Worm (Caenorhabditis elegans) whole organism, L4 larva: Measurements from ENCODE around the gene sra-10.

Source experiments
- F26F4.8 ChIP-seq: fragments of 200-800 bp; sonication (Bioruptor generic); conservative IDR thresholded peaks from 2 replicates; pipeline ENCODE4 v1.3.6; 2022; ENCODE audit warnings: missing genetic modification characterization, missing compliant biosample characterization
- F49E8.2 ChIP-seq: sonication (generic microtip); optimal IDR thresholded peaks from 2 replicates; lab custom pipeline; 2016; ENCODE audit warnings: missing compliant biosample characterization, mild to moderate bottlenecking, missing genetic modification characterization, borderline replicate concordance
- R02D3.7 ChIP-seq: fragments of 150-350 bp; sonication (generic microtip); optimal IDR thresholded peaks from 3 replicates; lab custom pipeline; 2014; ENCODE audit warnings: missing biosample characterization, missing genetic modification characterization
- aha-1 ChIP-seq: fragments of 150-350 bp; peaks from one replicate; lab custom pipeline; 2014; ENCODE audit warnings: missing biosample characterization, missing genetic modification characterization
- ceh-62 ChIP-seq: sonication (generic microtip); optimal IDR thresholded peaks from 2 replicates; lab custom pipeline; 2017; ENCODE audit warnings: missing biosample characterization, missing genetic modification characterization
- ces-1 ChIP-seq: fragments of 150-350 bp; sonication (generic microtip); optimal IDR thresholded peaks from 4 replicates; lab custom pipeline; 2014; ENCODE audit warnings: missing biosample characterization, missing genetic modification reagents, missing genetic modification characterization
- cey-2 ChIP-seq: sonication (generic microtip); optimal IDR thresholded peaks from 3 replicates; lab custom pipeline; 2017; ENCODE audit warnings: missing genetic modification characterization, mild to moderate bottlenecking, missing compliant biosample characterization, antibody characterized with exemption, borderline replicate concordance; ENCODE audit not compliant: insufficient read depth
- daf-16 ChIP-seq, 3 experiments: sonication (generic microtip); optimal IDR thresholded peaks; 2 replicates each; lab custom pipeline; 2016 to 2017; ENCODE audit warnings: missing genetic modification characterization in 3 of 3, missing genetic modification reagents in 3 of 3, mild to moderate bottlenecking in 2 of 3, missing compliant biosample characterization in 2 of 3, missing biosample characterization in 1 of 3, moderate library complexity in 1 of 3
- daf-19 ChIP-seq: fragments of 200-800 bp; sonication (Bioruptor generic); conservative IDR thresholded peaks from 2 replicates; pipeline ENCODE4 v1.3.6; 2022; ENCODE audit warnings: missing genetic modification characterization, missing compliant biosample characterization
- dmd-6 ChIP-seq: fragments of 200-800 bp; sonication (Bioruptor generic); IDR thresholded peaks from 2 replicates; pipeline ENCODE4 v1.3.6; 2022; ENCODE audit warnings: missing genetic modification reagents, missing genetic modification characterization, missing compliant biosample characterization
- dve-1 ChIP-seq: sonication (generic microtip); optimal IDR thresholded peaks from 2 replicates; lab custom pipeline; 2017; ENCODE audit warnings: antibody characterized with exemption, mild to moderate bottlenecking, missing genetic modification characterization, missing compliant biosample characterization; ENCODE audit not compliant: insufficient read depth
- egl-43 ChIP-seq: fragments of 200-800 bp; sonication (Bioruptor generic); IDR thresholded peaks from 2 replicates; pipeline ENCODE4 v1.3.6; 2022; ENCODE audit warnings: missing genetic modification reagents, missing genetic modification characterization, missing compliant biosample characterization
- gei-8 ChIP-seq: fragments of 200-800 bp; sonication (Bioruptor generic); optimal IDR thresholded peaks from 2 replicates; lab custom pipeline; 2018; ENCODE audit warnings: mild to moderate bottlenecking, missing genetic modification characterization, missing compliant biosample characterization
- hif-1 ChIP-seq, 2 experiments: sonication (generic microtip); optimal IDR thresholded peaks; 2 replicates each; lab custom pipeline; 2016 to 2017; ENCODE audit warnings: missing compliant biosample characterization in 2 of 2, missing genetic modification characterization in 2 of 2, missing genetic modification reagents in 2 of 2, missing genotype in 2 of 2, mild to moderate bottlenecking in 1 of 2
- hlh-11 ChIP-seq: fragments of 200-800 bp; sonication (Bioruptor generic); optimal IDR thresholded peaks from 2 replicates; lab custom pipeline; 2018; ENCODE audit warnings: mild to moderate bottlenecking, missing genetic modification characterization, missing compliant biosample characterization
- hlh-30 ChIP-seq: sonication (generic microtip); optimal IDR thresholded peaks from 2 replicates; lab custom pipeline; 2017; ENCODE audit warnings: antibody characterized with exemption, mild to moderate bottlenecking, missing genetic modification characterization, missing compliant biosample characterization; ENCODE audit not compliant: insufficient read depth
- lin-13 ChIP-seq: fragments of 150-350 bp; optimal IDR thresholded peaks from 2 replicates; lab custom pipeline; 2014; ENCODE audit warnings: missing biosample characterization, missing genetic modification reagents, missing genetic modification characterization
- lin-15B ChIP-seq: fragments of 150-350 bp; sonication (generic microtip); optimal IDR thresholded peaks from 3 replicates; lab custom pipeline; 2014; ENCODE audit warnings: missing biosample characterization, missing genetic modification characterization
- lin-29 ChIP-seq: fragments of 200-800 bp; sonication (Bioruptor generic); IDR thresholded peaks from 2 replicates; pipeline ENCODE4 v1.3.6; 2022; ENCODE audit warnings: missing genetic modification reagents, missing genetic modification characterization, missing compliant biosample characterization
- lir-3 ChIP-seq: sonication (generic microtip); optimal IDR thresholded peaks from 2 replicates; lab custom pipeline; 2016; ENCODE audit warnings: mild to moderate bottlenecking, missing genetic modification characterization, missing compliant biosample characterization
- mdl-1 ChIP-seq, 2 experiments: fragments of 150-350 bp in 1 of 2; sonication (generic microtip) in 1 of 2; optimal IDR thresholded peaks; 2 replicates each; lab custom pipeline; 2014 to 2017; ENCODE audit warnings: missing biosample characterization in 2 of 2, missing genetic modification characterization in 2 of 2
- mxl-3 ChIP-seq: fragments of 200-800 bp; sonication (Bioruptor generic); optimal IDR thresholded peaks from 2 replicates; lab custom pipeline; 2018; ENCODE audit warnings: mild to moderate bottlenecking, missing genetic modification characterization, missing compliant biosample characterization
- nhr-25 ChIP-seq: sonication (generic microtip); optimal IDR thresholded peaks from 2 replicates; lab custom pipeline; 2017; ENCODE audit warnings: missing genetic modification characterization, mild to moderate bottlenecking, missing compliant biosample characterization, antibody characterized with exemption, moderate library complexity, borderline replicate concordance; ENCODE audit not compliant: insufficient read depth
- nhr-28 ChIP-seq: fragments of 150-350 bp; optimal IDR thresholded peaks from 2 replicates; lab custom pipeline; 2014; ENCODE audit warnings: missing biosample characterization, missing genetic modification characterization
- nhr-42 ChIP-seq: fragments of 200-800 bp; sonication (Bioruptor generic); IDR thresholded peaks from 2 replicates; pipeline ENCODE4 v1.3.6; 2022; ENCODE audit warnings: missing genetic modification characterization, missing compliant biosample characterization
- nhr-48 ChIP-seq: sonication (generic microtip); optimal IDR thresholded peaks from 2 replicates; lab custom pipeline; 2016; ENCODE audit warnings: mild to moderate bottlenecking, missing genetic modification characterization, missing compliant biosample characterization
- nhr-6 ChIP-seq: fragments of 150-350 bp; optimal IDR thresholded peaks from 2 replicates; lab custom pipeline; 2014; ENCODE audit warnings: missing biosample characterization, missing genetic modification characterization
- nhr-77 ChIP-seq: fragments of 150-350 bp; optimal IDR thresholded peaks from 2 replicates; lab custom pipeline; 2014; ENCODE audit warnings: missing biosample characterization, missing genetic modification characterization
- pqm-1 ChIP-seq: sonication (generic microtip); optimal IDR thresholded peaks from 2 replicates; lab custom pipeline; 2017; ENCODE audit warnings: missing biosample characterization, missing genetic modification characterization
- rbr-2 ChIP-seq: sonication (generic microtip); optimal IDR thresholded peaks from 2 replicates; lab custom pipeline; 2016; ENCODE audit warnings: missing genotype, missing genetic modification characterization, missing compliant biosample characterization
- saeg-2 ChIP-seq: fragments of 200-800 bp; sonication (Bioruptor generic); IDR thresholded peaks from 2 replicates; pipeline ENCODE4 v1.3.6; 2022; ENCODE audit warnings: missing genetic modification reagents, missing genetic modification characterization, missing compliant biosample characterization
- sdz-12 ChIP-seq: fragments of 200-800 bp; sonication (Bioruptor generic); optimal IDR thresholded peaks from 2 replicates; lab custom pipeline; 2018; ENCODE audit warnings: mild to moderate bottlenecking, missing genetic modification characterization, missing compliant biosample characterization
- set-16 ChIP-seq: fragments of 200-800 bp; sonication (Bioruptor generic); IDR thresholded peaks from 2 replicates; pipeline ENCODE4 v1.3.6; 2022; ENCODE audit warnings: missing genetic modification reagents, missing genetic modification characterization, missing compliant biosample characterization
- snpc-1.2 ChIP-seq: fragments of 200-800 bp; sonication (Bioruptor generic); IDR thresholded peaks from 2 replicates; pipeline ENCODE4 v1.3.6; 2022; ENCODE audit warnings: missing genetic modification reagents, missing genetic modification characterization, missing compliant biosample characterization
- spr-3 ChIP-seq: fragments of 200-800 bp; sonication (Bioruptor generic); optimal IDR thresholded peaks from 2 replicates; lab custom pipeline; 2018; ENCODE audit warnings: mild to moderate bottlenecking, missing genetic modification characterization, missing compliant biosample characterization
- tag-97 ChIP-seq: fragments of 200-800 bp; sonication (Bioruptor generic); IDR thresholded peaks from 2 replicates; pipeline ENCODE4 v1.3.6; 2022; ENCODE audit warnings: missing genetic modification characterization, missing compliant biosample characterization
- tra-1 ChIP-seq: fragments of 200-800 bp; sonication (Bioruptor generic); IDR thresholded peaks from 2 replicates; pipeline ENCODE4 v1.3.6; 2022; ENCODE audit warnings: missing genetic modification reagents, missing genetic modification characterization, missing compliant biosample characterization
- unc-62 ChIP-seq, 3 experiments: fragments of 150-350 bp in 1 of 3; sonication (generic microtip); optimal IDR thresholded peaks in 2 of 3; peaks in 1 of 3; 1 replicate in 1 of 3; 2 replicates in 2 of 3; lab custom pipeline; 2014 to 2017; ENCODE audit warnings: missing biosample characterization in 3 of 3, missing genetic modification characterization in 3 of 3, missing genetic modification reagents in 3 of 3, missing genotype in 1 of 3
- zfp-3 ChIP-seq: fragments of 200-800 bp; sonication (Bioruptor generic); conservative IDR thresholded peaks from 2 replicates; pipeline ENCODE4 v1.3.6; 2022; ENCODE audit warnings: missing genetic modification reagents, missing genetic modification characterization, missing compliant biosample characterization
- zip-2 ChIP-seq: fragments of 150-350 bp; optimal IDR thresholded peaks from 2 replicates; lab custom pipeline; 2014; ENCODE audit warnings: missing biosample characterization, missing genetic modification characterization

The sra-10 gene

DNA sequence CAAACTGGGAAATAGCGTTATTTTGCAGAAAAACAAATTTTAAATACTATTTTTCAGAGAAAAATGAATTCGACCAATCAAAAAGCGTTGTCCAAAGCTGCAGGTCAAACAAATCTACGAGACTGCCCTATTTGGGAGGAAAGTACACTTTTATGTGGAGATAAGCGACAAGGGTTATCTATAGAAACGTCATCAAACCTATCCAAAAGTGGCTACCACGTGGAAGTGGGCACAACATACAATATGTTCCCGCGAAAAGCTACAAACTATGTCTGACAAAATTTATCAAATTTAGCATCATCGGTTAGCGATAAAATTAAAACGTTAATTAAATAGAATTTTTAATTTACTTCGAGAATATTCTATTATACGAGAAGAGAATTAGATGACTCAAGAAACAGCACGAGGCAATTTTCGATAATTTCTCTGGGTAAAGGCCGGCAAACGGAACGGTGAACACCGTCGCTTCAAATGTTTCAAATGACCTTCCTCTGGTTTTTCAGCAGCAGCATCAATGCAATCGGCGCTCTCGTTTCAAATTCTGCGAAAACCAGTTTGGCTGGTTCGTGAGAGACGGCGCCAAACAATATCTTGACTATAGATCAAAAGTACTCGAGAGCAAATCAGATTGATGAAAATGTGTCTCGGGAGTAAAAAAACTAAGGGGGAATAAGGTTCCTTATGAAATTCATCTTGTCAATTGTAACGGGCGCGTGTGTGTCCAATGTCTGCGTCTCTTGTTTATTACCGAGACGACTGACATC lies 33.0 kb downstream of the sra-10 start (continued):
- TF ChIP-seq spr-3 (GFP tag; lab: Kevin White, UChicago) (no peak), R02D3.7 (no peak), hlh-30 (peak; percentile 37), set-16 (GFP tag; lab: Robert Waterston, UW) (0 out of 2 replicates have a peak, but pooled peaks have one; percentile 13), nhr-6 (tag; lab: Kevin White, UChicago) (no peak), tag-97 (no peak), ces-1 (no peak), ceh-62 (tag; lab: Kevin White, UChicago) (no peak), lin-15B (no peak), snpc-1.2 (GFP tag; lab: Robert Waterston, UW) (no peak), egl-43 (GFP tag; lab: Robert Waterston, UW) (no peak), tra-1 (GFP tag; lab: Robert Waterston, UW) (peak; percentile 45; the same call in 1 of the 2 replicates), sdz-12 (GFP tag; lab: Kevin White, UChicago) (no peak), F26F4.8 (GFP tag; lab: Robert Waterston, UW) (no peak), lir-3 (tag; lab: Kevin White, UChicago) (no peak), nhr-42 (GFP tag; lab: Robert Waterston, UW) (no peak), gei-8 (GFP tag; lab: Kevin White, UChicago) (no peak), nhr-25 (tag; lab: Kevin White, UChicago) (no peak), dve-1 (tag; lab: Kevin White, UChicago) (peak; percentile 77), zfp-3 (GFP tag; lab: Robert Waterston, UW) (no peak), dmd-6 (GFP tag; lab: Robert Waterston, UW) (peak; percentile 74), aha-1 (peak; percentile 72), daf-19 (no peak), nhr-28 (tag; lab: Kevin White, UChicago) (peak; percentile 79), saeg-2 (GFP tag; lab: Robert Waterston, UW) (0 out of 2 replicates have a peak, but pooled peaks have one; percentile 10), nhr-48 (peak; percentile 30), hif-1 (tag; optimal IDR thresholded peaks at IDR 0.05; lab: Kevin White, UChicago) (no peak), lin-29 (GFP tag; lab: Robert Waterston, UW) (no peak), mdl-1 (tag; optimal IDR thresholded peaks at IDR 0.05; lab: Kevin White, UChicago) (peak; percentile 18 to 25)

DNA sequence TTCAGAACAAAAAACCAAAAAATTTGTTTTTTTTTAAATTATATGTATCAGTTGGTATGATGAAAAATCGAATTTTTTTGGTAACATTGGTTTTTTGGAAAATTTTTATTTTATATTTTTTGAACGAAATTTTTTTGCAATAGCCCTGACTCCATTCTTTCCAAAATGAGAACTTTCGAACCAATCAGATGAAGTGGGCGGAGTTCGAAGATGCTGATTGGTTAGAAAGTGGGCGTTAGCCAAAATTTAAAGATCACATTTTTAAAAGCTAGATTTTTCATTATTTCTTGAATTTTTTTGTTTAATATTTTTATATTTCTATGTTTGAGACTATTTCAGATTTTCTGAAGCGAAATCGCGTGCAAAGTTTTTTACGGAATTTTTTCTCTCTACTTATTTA lies 33.6 kb downstream of the sra-10 start:
- no peak for TF ChIP-seq ceh-62 (tag; lab: Kevin White, UChicago)
- peak in 1 of 2 experiments; percentile 57 for TF ChIP-seq unc-62 (GFP tag; optimal IDR thresholded peaks at IDR 0.05 in 1 of 2; lab: Kevin White, UChicago)
- no peak for TF ChIP-seq unc-62 (tag; optimal IDR thresholded peaks at IDR 0.05; lab: Kevin White, UChicago)

DNA sequence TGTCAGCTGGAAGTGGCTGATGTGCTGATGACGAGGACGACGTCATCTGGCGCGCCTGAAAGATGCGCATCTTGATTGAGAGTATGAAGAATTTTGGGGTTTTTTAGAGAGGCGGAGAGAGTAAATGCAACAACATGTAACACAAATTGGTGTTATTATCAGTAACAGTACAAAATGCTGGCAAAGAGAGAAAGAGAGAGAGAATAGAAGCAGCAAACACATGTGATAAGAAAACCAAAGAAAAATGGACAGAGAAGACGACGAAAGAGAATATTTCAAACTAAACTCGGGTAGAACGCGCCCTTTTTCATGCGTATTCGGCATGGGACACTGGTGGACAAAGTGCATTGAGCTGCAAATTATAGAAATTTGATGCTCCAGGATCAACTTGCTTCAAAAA lies 34.1 kb downstream of the sra-10 start, which contains the start of gene M106.3:
TSS of gene M106.3 (minus strand) at position 70 of the 400 bp plus-strand sequence.
- TF ChIP-seq sdz-12 (GFP tag; lab: Kevin White, UChicago): no peak
- TF ChIP-seq hlh-11: peak; percentile 55
- TF ChIP-seq rbr-2: no peak
- peak in 1 of 2 experiments; percentile 39 for TF ChIP-seq mdl-1 (tag; optimal IDR thresholded peaks at IDR 0.05; lab: Kevin White, UChicago)
- peak; percentile 7 for TF ChIP-seq dve-1 (tag; lab: Kevin White, UChicago)
- TF ChIP-seq pqm-1 (tag; lab: Kevin White, UChicago): peak; percentile 87
- 0 out of 2 replicates have a peak, but pooled peaks have one; percentile 25 for TF ChIP-seq tra-1 (GFP tag; lab: Robert Waterston, UW)
- TF ChIP-seq hlh-30: peak; percentile 33
- TF ChIP-seq nhr-77 (tag; lab: Kevin White, UChicago): peak; percentile 34
- TF ChIP-seq nhr-28 (tag; lab: Kevin White, UChicago): peak; percentile 85
- no peak for TF ChIP-seq lin-13
- no peak for TF ChIP-seq cey-2 (tag; lab: Kevin White, UChicago)
- peak; percentile 74 for TF ChIP-seq dmd-6 (GFP tag; lab: Robert Waterston, UW)
- TF ChIP-seq zip-2 (tag; lab: Kevin White, UChicago): no peak
- TF ChIP-seq mxl-3: peak; percentile 65
- no peak for TF ChIP-seq daf-16 (GFP tag; optimal IDR thresholded peaks at IDR 0.05; lab: Kevin White, UChicago)
- peak; percentile 43 for TF ChIP-seq daf-16 (tag; optimal IDR thresholded peaks at IDR 0.05; lab: Kevin White, UChicago)
- TF ChIP-seq F49E8.2 (tag; lab: Kevin White, UChicago): no peak
